Fruit fly (Drosophila melanogaster) whole organism, wandering third instar larva: ENCODE measurements around the gene dachs.

Experiments
- Abd-B ChIP-seq: fragments of >200 bp; optimal IDR thresholded peaks from 2 replicates; lab custom pipeline; 2017; ENCODE audit warnings: missing biosample characterization, missing genetic modification characterization
- CG32264 ChIP-seq: fragments of 200-800 bp; sonication (Bioruptor generic); optimal IDR thresholded peaks from 2 replicates; lab custom pipeline; 2016; ENCODE audit warnings: missing biosample characterization, missing genetic modification characterization
- CrebA ChIP-seq: fragments of 200-800 bp; sonication (Bioruptor generic); optimal IDR thresholded peaks from 2 replicates; lab custom pipeline; 2016; ENCODE audit warnings: missing biosample characterization, mild to moderate bottlenecking, missing genetic modification characterization, borderline replicate concordance
- Dfd ChIP-seq: fragments of >200 bp; optimal IDR thresholded peaks from 2 replicates; lab custom pipeline; 2017; ENCODE audit warnings: missing biosample characterization, missing genetic modification characterization
- Dif ChIP-seq: fragments of 200-275, 200-300 bp; sonication (Bioruptor generic); optimal IDR thresholded peaks from 2 replicates; lab custom pipeline; 2018; ENCODE audit warnings: missing biosample characterization, missing genetic modification characterization; ENCODE audit not compliant: partially characterized antibody
- GATAd ChIP-seq: sonication (Bioruptor generic); optimal IDR thresholded peaks from 2 replicates; lab custom pipeline; 2016; ENCODE audit warnings: missing biosample characterization, missing genetic modification characterization
- HLH106 ChIP-seq: fragments of 200-800 bp; optimal IDR thresholded peaks from 3 replicates; lab custom pipeline; 2019; ENCODE audit warnings: missing biosample characterization, mild to moderate bottlenecking, missing genetic modification characterization, moderate library complexity
- Hnf4 ChIP-seq: fragments of 200-800 bp; sonication (Bioruptor generic); optimal IDR thresholded peaks from 2 replicates; lab custom pipeline; 2016; ENCODE audit warnings: missing biosample characterization, mild to moderate bottlenecking, missing genetic modification characterization
- Hr78 ChIP-seq: fragments of >200 bp; optimal IDR thresholded peaks from 2 replicates; lab custom pipeline; 2017; ENCODE audit warnings: missing biosample characterization, missing genetic modification characterization
- Hr83 ChIP-seq: fragments of 200-300 bp; sonication (Bioruptor generic); optimal IDR thresholded peaks from 2 replicates; lab custom pipeline; 2016; ENCODE audit warnings: missing biosample characterization, mild to moderate bottlenecking, missing genetic modification characterization, moderate library complexity; ENCODE audit not compliant: poor library complexity, severe bottlenecking
- Jra ChIP-seq: sonication (Bioruptor generic); optimal IDR thresholded peaks from 2 replicates; lab custom pipeline; 2016; ENCODE audit warnings: missing biosample characterization, missing genetic modification characterization
- N ChIP-seq: fragments of >200 bp; optimal IDR thresholded peaks from 2 replicates; lab custom pipeline; 2018; ENCODE audit warnings: missing biosample characterization, missing external identifiers, missing genetic modification characterization
- OdsH ChIP-seq: fragments of 200-800 bp; sonication (Bioruptor generic); optimal IDR thresholded peaks from 2 replicates; lab custom pipeline; 2016; ENCODE audit warnings: missing biosample characterization, mild to moderate bottlenecking, missing genetic modification characterization
- Rel ChIP-seq, 2 experiments: fragments of 200-800 bp; sonication (Bioruptor generic) in 1 of 2; optimal IDR thresholded peaks; 2 replicates in 1 of 2; 3 replicates in 1 of 2; lab custom pipeline; 2016 to 2019; ENCODE audit warnings: mild to moderate bottlenecking in 2 of 2, missing biosample characterization in 2 of 2, missing genetic modification characterization in 2 of 2, moderate library complexity in 1 of 2
- Sp1 ChIP-seq: fragments of 200-800 bp; sonication (Bioruptor generic); optimal IDR thresholded peaks from 3 replicates; lab custom pipeline; 2019; ENCODE audit warnings: missing biosample characterization, mild to moderate bottlenecking, missing genetic modification characterization, moderate library complexity
- Vsx2 ChIP-seq: fragments of 200-300, 225-300 bp; sonication (Bioruptor generic); optimal IDR thresholded peaks from 2 replicates; lab custom pipeline; 2018; ENCODE audit warnings: missing biosample characterization, missing genetic modification characterization; ENCODE audit not compliant: partially characterized antibody
- br ChIP-seq: fragments of 200-800 bp; sonication (Bioruptor generic); optimal IDR thresholded peaks from 2 replicates; lab custom pipeline; 2016; ENCODE audit warnings: missing biosample characterization, missing genetic modification characterization
- brk ChIP-seq: fragments of 200-800 bp; sonication (Bioruptor generic); optimal IDR thresholded peaks from 2 replicates; lab custom pipeline; 2016; ENCODE audit warnings: missing biosample characterization, mild to moderate bottlenecking, missing genetic modification characterization
- dl ChIP-seq, 2 experiments: fragments of 175-275, 200-275 bp in 1 of 2; fragments of 200-275 bp in 1 of 2; sonication (Bioruptor generic); optimal IDR thresholded peaks; lab custom pipeline; 2018; ENCODE audit warnings: mild to moderate bottlenecking in 2 of 2, missing biosample characterization in 2 of 2, missing genetic modification characterization in 2 of 2, moderate library complexity in 2 of 2; ENCODE audit not compliant: partially characterized antibody in 2 of 2, insufficient read depth in 1 of 2
- dmrt93B ChIP-seq: fragments of 200-800 bp; sonication (Bioruptor generic); optimal IDR thresholded peaks from 2 replicates; lab custom pipeline; 2018; ENCODE audit warnings: missing biosample characterization, mild to moderate bottlenecking, missing genetic modification characterization
- ey ChIP-seq: fragments of 200-800 bp; sonication (Bioruptor generic); optimal IDR thresholded peaks from 2 replicates; lab custom pipeline; 2016; ENCODE audit warnings: missing biosample characterization, missing genetic modification characterization
- h ChIP-seq: fragments of 200-800 bp; sonication (Bioruptor generic); optimal IDR thresholded peaks from 3 replicates; lab custom pipeline; 2016; ENCODE audit warnings: missing biosample characterization, mild to moderate bottlenecking, missing genetic modification characterization
- jim ChIP-seq: fragments of 175-275, 200-325 bp; sonication (Bioruptor generic); optimal IDR thresholded peaks from 2 replicates; lab custom pipeline; 2016; ENCODE audit warnings: missing biosample characterization, mild to moderate bottlenecking, missing genetic modification characterization
- psq ChIP-seq: fragments of 200-800 bp; sonication (Bioruptor generic); optimal IDR thresholded peaks from 3 replicates; lab custom pipeline; 2017; ENCODE audit warnings: missing biosample characterization, mild to moderate bottlenecking, missing genetic modification characterization, moderate library complexity
- rgr ChIP-seq: fragments of 200-800 bp; sonication (Bioruptor generic); optimal IDR thresholded peaks from 3 replicates; lab custom pipeline; 2016; ENCODE audit warnings: missing biosample characterization, mild to moderate bottlenecking, missing genetic modification characterization
- sage ChIP-seq: fragments of 200-800 bp; sonication (Bioruptor generic); optimal IDR thresholded peaks from 2 replicates; lab custom pipeline; 2016; ENCODE audit warnings: missing biosample characterization, mild to moderate bottlenecking, missing genetic modification characterization
- sv ChIP-seq: fragments of 200-800 bp; sonication (Bioruptor generic); optimal IDR thresholded peaks from 3 replicates; lab custom pipeline; 2016; ENCODE audit warnings: missing biosample characterization, missing genetic modification characterization
- tai ChIP-seq: sonication (Bioruptor generic); optimal IDR thresholded peaks from 2 replicates; lab custom pipeline; 2016; ENCODE audit warnings: missing biosample characterization, missing genetic modification characterization
- woc ChIP-seq: sonication (Bioruptor generic); optimal IDR thresholded peaks from 2 replicates; lab custom pipeline; 2016; ENCODE audit warnings: missing biosample characterization, mild to moderate bottlenecking, missing genetic modification characterization

The dachs gene

DNA sequence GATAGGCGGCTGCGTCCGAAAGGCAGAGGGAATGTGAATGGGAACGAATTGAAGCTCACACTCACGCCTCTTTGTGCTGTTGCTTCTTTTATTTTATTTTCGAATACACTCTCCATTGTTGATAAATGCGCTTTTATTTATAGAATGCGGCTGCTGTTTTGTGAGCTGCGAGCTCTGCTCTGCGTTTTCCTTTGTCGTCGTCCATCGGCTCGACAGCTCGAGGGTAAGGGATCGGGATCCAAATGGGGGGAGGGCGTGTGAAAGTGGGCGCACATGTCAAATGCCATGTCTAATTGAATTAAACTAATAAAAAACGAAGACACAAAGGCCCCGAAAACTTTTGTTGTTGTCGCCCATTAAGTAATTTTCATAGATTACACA lies 42.5 kb upstream of the dachs start:
- no peak for TF ChIP-seq jim (GFP tag; lab: Kevin White, UChicago)
- TF ChIP-seq CrebA (GFP tag; lab: Kevin White, UChicago), result no peak
- no peak for TF ChIP-seq Rel (GFP tag; optimal IDR thresholded peaks at IDR 0.05; lab: Kevin White, UChicago)
- TF ChIP-seq Rel (tag; optimal IDR thresholded peaks at IDR 0.05; lab: Kevin White, UChicago), result peak; percentile 8
- TF ChIP-seq psq (GFP tag; lab: Kevin White, UChicago), result no peak
- TF ChIP-seq h (GFP tag; lab: Kevin White, UChicago), result peak; percentile 6
- no peak for TF ChIP-seq Hr83 (GFP tag; lab: Kevin White, UChicago)
- no peak for TF ChIP-seq Hr78 (GFP tag; lab: Kevin White, UChicago)
- TF ChIP-seq N (GFP tag; lab: Kevin White, UChicago), result no peak
- TF ChIP-seq Jra (GFP tag; lab: Kevin White, UChicago), result no peak
- TF ChIP-seq GATAd (GFP tag; lab: Kevin White, UChicago), result no peak
- TF ChIP-seq brk (GFP tag; lab: Kevin White, UChicago), result peak; percentile 38
- no peak for TF ChIP-seq br
- no peak for TF ChIP-seq rgr (GFP tag; lab: Kevin White, UChicago)
- TF ChIP-seq ey (GFP tag; lab: Kevin White, UChicago), result no peak
- TF ChIP-seq woc (GFP tag; lab: Kevin White, UChicago), result no peak
- no peak for TF ChIP-seq OdsH
- no peak for TF ChIP-seq HLH106 (tag; lab: Kevin White, UChicago)

DNA sequence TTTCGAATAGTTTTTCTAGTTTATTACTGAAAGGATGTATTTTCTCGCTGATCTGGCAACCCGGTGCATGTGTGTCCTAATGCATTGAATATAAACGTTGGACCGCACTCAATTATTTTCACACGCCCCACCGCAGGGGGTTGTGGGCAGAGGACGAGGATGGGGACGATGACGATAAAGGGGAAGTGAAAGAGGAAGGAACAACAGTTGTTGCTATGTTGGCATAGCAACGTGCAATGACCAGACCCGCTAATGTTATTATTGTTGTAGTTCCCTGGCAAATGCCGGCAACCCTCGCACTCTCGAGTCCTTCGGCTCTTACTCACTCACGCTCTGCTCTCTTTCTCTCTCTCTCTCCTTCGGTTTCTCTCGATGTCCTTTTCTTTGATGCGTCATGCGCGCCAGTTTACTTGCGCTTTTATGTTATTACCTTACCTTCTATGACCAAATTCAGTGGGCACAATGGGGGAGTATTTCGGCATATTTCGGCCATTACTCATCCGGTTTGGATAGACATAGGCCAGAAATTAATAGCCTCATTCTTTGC lies 41.9 kb upstream of the dachs start:
- TF ChIP-seq CG32264 (GFP tag; lab: Kevin White, UChicago) (no peak), Rel (GFP tag; optimal IDR thresholded peaks at IDR 0.05; lab: Kevin White, UChicago) (no peak), Rel (tag; optimal IDR thresholded peaks at IDR 0.05; lab: Kevin White, UChicago) (no peak), Dif (GFP tag; lab: Kevin White, UChicago) (peak; percentile 22), dl (GFP tag; optimal IDR thresholded peaks at IDR 0.05; lab: Kevin White, UChicago; ENCODE audit: insufficient read depth in 1 of 2, partially characterized antibody in 2 of 2) (peak in 1 of 2 experiments; percentile 13), OdsH (no peak), N (GFP tag; lab: Kevin White, UChicago) (no peak), Vsx2 (no peak), sv (GFP tag; lab: Kevin White, UChicago) (no peak)

- no peak for TF ChIP-seq Hr78 (GFP tag; lab: Kevin White, UChicago)
- peak; percentile 36 for TF ChIP-seq tai (GFP tag; lab: Kevin White, UChicago)
Observed at dm6 chr2L:8425212-8425611, 41.4 kb upstream of the dachs start.

- TF ChIP-seq Jra (GFP tag; lab: Kevin White, UChicago) (peak; percentile 45), Hnf4 (GFP tag; lab: Kevin White, UChicago) (peak; percentile 10), Vsx2 (no peak), Hr83 (GFP tag; lab: Kevin White, UChicago) (no peak), dmrt93B (GFP tag; lab: Kevin White, UChicago) (no peak), tai (GFP tag; lab: Kevin White, UChicago) (no peak), sage (GFP tag; lab: Kevin White, UChicago) (peak; percentile 17), h (GFP tag; lab: Kevin White, UChicago) (no peak)
Observed at dm6 chr2L:8425962-8426759, 40.5 kb upstream of the dachs start.

dm6 chr2L:8426801-8427200 lies 39.8 kb upstream of the dachs start:
- TF ChIP-seq psq (GFP tag; lab: Kevin White, UChicago), result no peak
- no peak for TF ChIP-seq Dif (GFP tag; lab: Kevin White, UChicago)
- no peak for TF ChIP-seq dl (GFP tag; optimal IDR thresholded peaks at IDR 0.05; lab: Kevin White, UChicago; ENCODE audit: insufficient read depth in 1 of 2, partially characterized antibody in 2 of 2)
- no peak for TF ChIP-seq CrebA (GFP tag; lab: Kevin White, UChicago)
- TF ChIP-seq Abd-B, result no peak
- no peak for TF ChIP-seq OdsH
- no peak for TF ChIP-seq Dfd
- TF ChIP-seq Sp1 (GFP tag; lab: Kevin White, UChicago), result no peak
- TF ChIP-seq Rel (GFP tag; optimal IDR thresholded peaks at IDR 0.05; lab: Kevin White, UChicago), result no peak
- no peak for TF ChIP-seq Rel (tag; optimal IDR thresholded peaks at IDR 0.05; lab: Kevin White, UChicago)
- no peak for TF ChIP-seq h (GFP tag; lab: Kevin White, UChicago)
